Worm (Caenorhabditis elegans) whole organism, young adult: Measurements from ENCODE around the gene mrps-10.

Experiments used
- B0336.3 ChIP-seq: fragments of 200-800 bp; sonication (Bioruptor generic); IDR thresholded peaks from 2 replicates; pipeline ENCODE4 v1.3.6; 2022; ENCODE audit warnings: missing genetic modification characterization, missing compliant biosample characterization
- K12H6.12 ChIP-seq: fragments of 200-800 bp; sonication (Bioruptor generic); optimal IDR thresholded peaks from 2 replicates; lab custom pipeline; 2018; ENCODE audit warnings: mild to moderate bottlenecking, missing genetic modification characterization, missing compliant biosample characterization
- akir-1 ChIP-seq: fragments of 200-800 bp; sonication (Bioruptor generic); optimal IDR thresholded peaks from 2 replicates; lab custom pipeline; 2018; ENCODE audit warnings: mild to moderate bottlenecking, missing genetic modification characterization, moderate library complexity, missing compliant biosample characterization
- rec-8 ChIP-seq, 2 experiments: sonication (generic microtip); optimal IDR thresholded peaks; 2 replicates each; lab custom pipeline; 2016; ENCODE audit warnings: mild to moderate bottlenecking in 2 of 2, missing genetic modification characterization in 2 of 2, missing genetic modification reagents in 2 of 2, missing genotype in 2 of 2, missing biosample characterization in 1 of 2, missing compliant biosample characterization in 1 of 2, moderate library complexity in 1 of 2

ce11 chrIII:12934417-12934816, 8.1 kb downstream of the mrps-10 start, which contains the start of gene epg-3:
- no peak for TF ChIP-seq K12H6.12 (tag; lab: Kevin White, UChicago)
- TF ChIP-seq rec-8 (tag; optimal IDR thresholded peaks at IDR 0.05; lab: Kevin White, UChicago), result no peak
- no peak for TF ChIP-seq B0336.3
- no peak for TF ChIP-seq akir-1 (GFP tag; lab: Kevin White, UChicago)
